Worm (Caenorhabditis elegans) whole organism, mixed stage, embryonic: Measurements from ENCODE around the gene srx-14.

ENCODE experiments used
- blmp-1 ChIP-seq: fragments of 150-350 bp; optimal IDR thresholded peaks from 2 replicates; lab custom pipeline; 2014; ENCODE audit warnings: missing biosample characterization, missing genetic modification characterization
- flh-1 ChIP-seq: fragments of 200-800 bp; sonication (Bioruptor generic); optimal IDR thresholded peaks from 2 replicates; lab custom pipeline; 2018; ENCODE audit warnings: mild to moderate bottlenecking, missing genetic modification characterization, moderate library complexity, missing compliant biosample characterization
- ham-2 ChIP-seq: fragments of 200-800 bp; sonication (Bioruptor generic); optimal IDR thresholded peaks from 2 replicates; lab custom pipeline; 2018; ENCODE audit warnings: mild to moderate bottlenecking, missing genetic modification characterization, missing compliant biosample characterization
- nhr-28 ChIP-seq: fragments of 150-350 bp; optimal IDR thresholded peaks from 2 replicates; lab custom pipeline; 2014; ENCODE audit warnings: missing biosample characterization, missing genetic modification characterization
- pha-4 ChIP-seq: fragments of 150-350 bp; optimal IDR thresholded peaks from 2 replicates; lab custom pipeline; 2018; ENCODE audit warnings: missing biosample characterization, missing genetic modification reagents, missing genetic modification characterization
- unc-62 ChIP-seq: fragments of 150-350 bp; optimal IDR thresholded peaks from 2 replicates; lab custom pipeline; 2014; ENCODE audit warnings: missing biosample characterization, missing genetic modification reagents, missing genetic modification characterization

DNA sequence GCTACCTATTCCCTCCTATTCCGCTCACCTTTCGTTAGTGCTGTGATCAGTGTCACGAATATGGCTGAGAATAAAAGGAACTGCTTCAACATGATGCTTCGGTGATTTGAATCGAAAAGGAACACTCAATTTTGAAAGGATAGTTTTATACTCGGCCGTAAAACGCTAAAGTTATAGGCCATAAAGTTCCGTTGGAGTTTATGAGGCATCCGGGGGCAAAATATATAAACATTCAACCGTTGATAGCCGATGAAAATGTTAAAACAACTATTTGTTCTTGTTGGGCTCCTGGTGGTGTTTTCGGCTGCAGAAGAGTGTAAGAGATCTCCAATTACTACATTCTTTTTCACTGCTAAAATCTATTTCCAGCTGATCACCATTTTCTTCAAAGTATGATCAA, 9.0 kb downstream of the srx-14 start, which contains the start of the genes C44B12.9 and C44B12.3:
- TF ChIP-seq ham-2 (GFP tag; lab: Kevin White, UChicago) (no peak), unc-62 (no peak), flh-1 (no peak), pha-4 (tag; lab: Kevin White, UChicago) (no peak), nhr-28 (tag; lab: Kevin White, UChicago) (no peak), blmp-1 (tag; lab: Kevin White, UChicago) (no peak)
